Worm (Caenorhabditis elegans) whole organism, young adult: ENCODE measurements around the gene marb-1.

Experiments
- B0336.3 ChIP-seq: fragments of 200-800 bp; sonication (Bioruptor generic); IDR thresholded peaks from 2 replicates; pipeline ENCODE4 v1.3.6; 2022; ENCODE audit warnings: missing genetic modification characterization, missing compliant biosample characterization
- C17E4.6 ChIP-seq: fragments of 200-800 bp; sonication (Bioruptor generic); IDR thresholded peaks from 2 replicates; pipeline ENCODE4 v1.3.6; 2022; ENCODE audit warnings: missing genetic modification reagents, missing genetic modification characterization, missing compliant biosample characterization
- D2030.7 ChIP-seq: fragments of 200-800 bp; sonication (Bioruptor generic); IDR thresholded peaks from 2 replicates; pipeline ENCODE4 v1.3.6; 2022; ENCODE audit warnings: missing genetic modification reagents, missing genetic modification characterization, missing compliant biosample characterization
- F37B4.10 ChIP-seq: fragments of 200-800 bp; sonication (Bioruptor generic); IDR thresholded peaks from 2 replicates; pipeline ENCODE4 v1.3.6; 2022; ENCODE audit warnings: missing genetic modification characterization, missing compliant biosample characterization
- Y56A3A.18 ChIP-seq: fragments of 200-800 bp; sonication (Bioruptor generic); IDR thresholded peaks from 2 replicates; pipeline ENCODE4 v1.3.6; 2022; ENCODE audit warnings: missing genetic modification reagents, missing genetic modification characterization, missing compliant biosample characterization
- Y95B8A.8 ChIP-seq: fragments of 200-800 bp; sonication (Bioruptor generic); IDR thresholded peaks from 2 replicates; pipeline ENCODE4 v1.3.6; 2022; ENCODE audit warnings: missing genetic modification reagents, missing genetic modification characterization, missing compliant biosample characterization
- ZK185.1 ChIP-seq: sonication (generic microtip); optimal IDR thresholded peaks from 2 replicates; lab custom pipeline; 2016; ENCODE audit warnings: mild to moderate bottlenecking, missing genetic modification characterization, missing compliant biosample characterization; ENCODE audit not compliant: poor library complexity, severe bottlenecking
- aptf-3 ChIP-seq: fragments of 200-800 bp; sonication (Bioruptor generic); IDR thresholded peaks from 2 replicates; pipeline ENCODE4 v1.3.6; 2022; ENCODE audit warnings: missing genetic modification characterization, missing compliant biosample characterization
- atf-7 ChIP-seq: sonication (generic microtip); optimal IDR thresholded peaks from 2 replicates; lab custom pipeline; 2017; ENCODE audit warnings: mild to moderate bottlenecking, missing genetic modification characterization, missing compliant biosample characterization
- attf-3 ChIP-seq: fragments of 200-800 bp; sonication (Bioruptor generic); conservative IDR thresholded peaks from 2 replicates; pipeline ENCODE4 v1.3.6; 2022; ENCODE audit warnings: missing genetic modification reagents, missing genetic modification characterization, missing compliant biosample characterization
- bed-1 ChIP-seq: fragments of 200-800 bp; sonication (Bioruptor generic); IDR thresholded peaks from 2 replicates; pipeline ENCODE4 v1.3.6; 2022; ENCODE audit warnings: missing genetic modification reagents, missing genetic modification characterization, missing compliant biosample characterization
- cebp-1 ChIP-seq, 2 experiments: fragments of 200-800 bp in 1 of 2; sonication (Bioruptor generic) in 1 of 2; sonication (generic microtip) in 1 of 2; IDR thresholded peaks in 1 of 2; optimal IDR thresholded peaks in 1 of 2; 2 replicates each; pipeline versions ENCODE4 v1.3.6 to Lab custom; 2017 to 2022; ENCODE audit warnings: missing compliant biosample characterization in 2 of 2, missing genetic modification characterization in 2 of 2, mild to moderate bottlenecking in 1 of 2, missing genetic modification reagents in 1 of 2, moderate library complexity in 1 of 2
- cebp-2 ChIP-seq: fragments of 200-800 bp; sonication (Bioruptor generic); IDR thresholded peaks from 2 replicates; pipeline ENCODE4 v1.3.6; 2022; ENCODE audit warnings: missing genetic modification characterization, missing compliant biosample characterization
- ceh-40 ChIP-seq: fragments of 200-800 bp; sonication (Bioruptor generic); IDR thresholded peaks from 2 replicates; pipeline ENCODE4 v1.3.6; 2022; ENCODE audit warnings: missing genetic modification characterization, missing compliant biosample characterization
- ceh-58 ChIP-seq: fragments of 200-800 bp; sonication (Bioruptor generic); IDR thresholded peaks from 2 replicates; pipeline ENCODE4 v1.3.6; 2022; ENCODE audit warnings: missing genetic modification characterization, missing compliant biosample characterization
- ceh-79 ChIP-seq: sonication (generic microtip); optimal IDR thresholded peaks from 2 replicates; lab custom pipeline; 2017; ENCODE audit warnings: mild to moderate bottlenecking, missing genetic modification characterization, missing compliant biosample characterization
- dox-1 ChIP-seq: fragments of 200-800 bp; sonication (Bioruptor generic); IDR thresholded peaks from 2 replicates; pipeline ENCODE4 v1.3.6; 2022; ENCODE audit warnings: missing genetic modification reagents, missing genetic modification characterization, missing compliant biosample characterization
- egl-44 ChIP-seq: fragments of 200-800 bp; sonication (Bioruptor generic); IDR thresholded peaks from 2 replicates; pipeline ENCODE4 v1.3.6; 2022; ENCODE audit warnings: missing genetic modification reagents, missing genetic modification characterization, missing compliant biosample characterization
- ekl-4 ChIP-seq: fragments of 200-800 bp; sonication (Bioruptor generic); IDR thresholded peaks from 2 replicates; pipeline ENCODE4 v1.3.6; 2022; ENCODE audit warnings: missing genetic modification reagents, missing genetic modification characterization, missing compliant biosample characterization
- ets-4 ChIP-seq: fragments of 200-800 bp; sonication (Bioruptor generic); optimal IDR thresholded peaks from 2 replicates; lab custom pipeline; 2018; ENCODE audit warnings: mild to moderate bottlenecking, missing genetic modification characterization, missing compliant biosample characterization
- let-607 ChIP-seq, 2 experiments: fragments of 200-800 bp in 1 of 2; sonication (Bioruptor generic) in 1 of 2; sonication (generic microtip) in 1 of 2; optimal IDR thresholded peaks; 2 replicates each; lab custom pipeline; 2016 to 2018; ENCODE audit warnings: mild to moderate bottlenecking in 2 of 2, missing compliant biosample characterization in 2 of 2, missing genetic modification characterization in 2 of 2, moderate library complexity in 2 of 2, missing genotype in 1 of 2
- lin-35 ChIP-seq, 3 experiments: fragments of 150-350 bp in 2 of 3; sonication (generic microtip) in 1 of 3; optimal IDR thresholded peaks; 2 replicates each; lab custom pipeline; 2014 to 2018; ENCODE audit warnings: missing biosample characterization in 3 of 3, missing genetic modification characterization in 3 of 3, missing genetic modification reagents in 3 of 3
- lir-1 ChIP-seq: fragments of 200-800 bp; sonication (Bioruptor generic); conservative IDR thresholded peaks from 2 replicates; pipeline ENCODE4 v1.3.6; 2022; ENCODE audit warnings: missing genetic modification reagents, missing genetic modification characterization, missing compliant biosample characterization
- madf-8 ChIP-seq: fragments of 200-800 bp; sonication (Bioruptor generic); conservative IDR thresholded peaks from 2 replicates; pipeline ENCODE4 v1.3.6; 2022; ENCODE audit warnings: missing genetic modification reagents, missing genetic modification characterization, missing compliant biosample characterization
- nfyb-1 ChIP-seq: fragments of 200-800 bp; sonication (Bioruptor generic); IDR thresholded peaks from 2 replicates; pipeline ENCODE4 v1.3.6; 2022; ENCODE audit warnings: missing genetic modification reagents, missing genetic modification characterization, missing compliant biosample characterization
- nhr-120 ChIP-seq: fragments of 200-800 bp; sonication (Bioruptor generic); IDR thresholded peaks from 2 replicates; pipeline ENCODE4 v1.3.6; 2022; ENCODE audit warnings: missing genetic modification characterization, missing compliant biosample characterization
- nhr-80 ChIP-seq: sonication (generic microtip); optimal IDR thresholded peaks from 2 replicates; lab custom pipeline; 2016; ENCODE audit warnings: missing genetic modification characterization, missing compliant biosample characterization
- nhr-90 ChIP-seq: sonication (generic microtip); optimal IDR thresholded peaks from 2 replicates; lab custom pipeline; 2016; ENCODE audit warnings: missing genotype, mild to moderate bottlenecking, missing genetic modification characterization, missing compliant biosample characterization
- repo-1 ChIP-seq: sonication (generic microtip); optimal IDR thresholded peaks from 2 replicates; lab custom pipeline; 2017; ENCODE audit warnings: mild to moderate bottlenecking, missing genetic modification characterization, missing compliant biosample characterization
- sea-2 ChIP-seq: fragments of 200-800 bp; sonication (Bioruptor generic); IDR thresholded peaks from 2 replicates; pipeline ENCODE4 v1.3.6; 2022; ENCODE audit warnings: missing genetic modification characterization, missing compliant biosample characterization
- snpc-1.3 ChIP-seq: sonication (generic microtip); optimal IDR thresholded peaks from 2 replicates; lab custom pipeline; 2017; ENCODE audit warnings: missing genetic modification characterization, mild to moderate bottlenecking, missing compliant biosample characterization, antibody characterized with exemption, moderate library complexity, missing genotype, missing genetic modification reagents; ENCODE audit not compliant: insufficient read depth
- sptf-2 ChIP-seq: fragments of 200-800 bp; sonication (Bioruptor generic); optimal IDR thresholded peaks from 2 replicates; lab custom pipeline; 2018; ENCODE audit warnings: mild to moderate bottlenecking, missing genetic modification characterization, missing compliant biosample characterization
- tbp1 ChIP-seq: fragments of 200-800 bp; sonication (Bioruptor generic); optimal IDR thresholded peaks from 2 replicates; lab custom pipeline; 2018; ENCODE audit warnings: mild to moderate bottlenecking, missing genetic modification characterization, missing compliant biosample characterization
- tbx-9 ChIP-seq: sonication (generic microtip); optimal IDR thresholded peaks from 2 replicates; lab custom pipeline; 2016; ENCODE audit warnings: borderline replicate concordance, missing genetic modification characterization, inconsistent platforms, missing compliant biosample characterization
- xnd-1 ChIP-seq: sonication (generic microtip); optimal IDR thresholded peaks from 2 replicates; lab custom pipeline; 2016; ENCODE audit warnings: missing genotype, missing genetic modification reagents, missing genetic modification characterization, missing compliant biosample characterization
- zfh-2 ChIP-seq: fragments of 200-800 bp; sonication (Bioruptor generic); conservative IDR thresholded peaks from 2 replicates; pipeline ENCODE4 v1.3.6; 2022; ENCODE audit warnings: missing genetic modification reagents, missing genetic modification characterization, missing compliant biosample characterization

The marb-1 gene

DNA sequence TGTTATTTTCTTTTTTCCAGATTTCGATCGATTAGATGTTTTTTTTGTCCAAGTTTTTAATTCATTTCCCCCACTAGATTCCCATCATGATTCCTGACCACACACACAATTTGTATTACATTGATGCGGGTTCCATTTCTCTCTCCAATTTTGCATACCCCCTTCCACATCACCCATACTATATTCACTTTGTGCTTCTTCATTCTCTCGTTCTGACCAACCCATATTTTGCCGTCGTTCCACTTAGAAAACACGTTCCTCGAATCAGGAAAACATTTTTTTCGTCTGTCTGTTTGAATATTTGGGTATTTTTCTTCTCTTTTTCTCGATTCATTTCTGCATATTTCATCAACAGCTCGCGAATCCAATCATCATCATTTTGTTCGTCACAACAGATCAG is 1.4 kb downstream of the marb-1 start:
- TF ChIP-seq zfh-2 (GFP tag; lab: Robert Waterston, UW) = 0 out of 2 replicates have a peak, but pooled peaks have one; percentile 2
- no peak for TF ChIP-seq snpc-1.3 (tag; lab: Kevin White, UChicago)

DNA sequence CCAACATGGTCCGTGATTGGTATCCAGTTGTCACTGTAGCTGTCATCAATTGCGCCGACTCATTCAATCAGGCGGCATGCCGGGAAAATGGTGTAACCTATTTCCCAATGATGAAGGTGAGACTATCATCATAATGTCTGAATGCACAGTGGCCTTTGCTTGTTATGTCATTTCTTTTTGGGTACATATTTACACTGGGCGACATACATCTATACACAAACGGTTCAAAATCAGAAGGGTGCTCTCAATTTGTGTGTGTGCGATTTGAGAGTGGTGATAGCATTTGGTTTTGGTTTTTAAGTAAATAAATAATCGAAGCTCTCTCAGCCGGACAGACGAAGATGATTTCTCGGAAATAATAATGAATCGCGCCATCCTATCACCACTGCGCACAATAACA is 4.8 kb downstream of the marb-1 start:
- TF ChIP-seq ekl-4 (no peak), repo-1 (no peak), sea-2 (no peak), nhr-120 (no peak), cebp-2 (0 out of 2 replicates have a peak, but pooled peaks have one; percentile 72), aptf-3 (GFP tag; lab: Robert Waterston, UW) (no peak)

DNA sequence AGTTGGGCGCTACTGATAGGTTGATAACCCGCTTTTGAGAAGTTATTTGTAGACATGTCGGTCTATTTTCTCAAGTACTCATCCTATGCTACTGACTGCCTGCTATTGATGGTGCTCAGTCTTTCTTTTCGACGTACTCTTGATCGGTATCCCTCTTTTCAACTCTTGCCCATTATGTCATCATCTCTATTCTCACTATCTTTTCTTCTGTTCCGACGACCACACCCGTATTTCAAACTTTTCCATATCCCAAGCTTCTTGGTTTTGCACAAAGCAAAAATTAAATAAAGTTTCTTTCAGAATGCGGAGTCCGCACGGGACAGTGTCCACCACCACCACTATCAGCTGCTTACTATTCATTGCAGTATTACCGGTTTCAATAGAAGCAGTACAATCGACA is 5.9 kb downstream of the marb-1 start, which contains the start of gene F35G2.1:
TSS of gene F35G2.1 (plus strand) at position 301 of the 400 bp plus-strand sequence.
- TF ChIP-seq attf-3 = 0 out of 2 replicates have a peak, but pooled peaks have one; percentile 8
- no peak for TF ChIP-seq lin-35 (GFP tag; optimal IDR thresholded peaks at IDR 0.05; lab: Kevin White, UChicago)
- no peak for TF ChIP-seq sptf-2 (GFP tag; lab: Kevin White, UChicago)
- no peak for TF ChIP-seq ceh-58
- TF ChIP-seq Y95B8A.8 (GFP tag; lab: Robert Waterston, UW) = no peak
- no peak for TF ChIP-seq madf-8
- no peak for TF ChIP-seq tbx-9 (tag; lab: Kevin White, UChicago)
- TF ChIP-seq, all 124 proteins: peak for 1

DNA sequence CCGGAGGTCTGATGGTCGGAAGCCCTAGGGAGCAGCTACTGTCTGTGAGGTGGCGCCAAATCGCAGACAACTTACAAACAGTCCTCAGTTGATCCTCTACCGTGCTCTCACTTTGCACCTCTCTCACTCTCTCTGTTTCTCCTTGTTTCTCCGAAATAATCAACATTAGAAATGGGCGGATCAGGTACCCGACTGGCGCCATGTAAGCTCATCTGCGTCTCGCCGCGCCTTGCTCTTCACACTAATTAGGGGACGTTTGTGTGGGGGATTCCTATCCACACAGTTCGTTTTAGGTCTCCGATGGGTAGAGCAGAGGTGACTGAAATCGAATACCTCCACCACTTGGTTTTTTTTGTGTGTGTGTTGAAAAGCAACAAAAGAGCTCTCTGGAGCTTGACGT is 6.8 kb downstream of the marb-1 start:
- TF ChIP-seq ceh-79 (tag; lab: Kevin White, UChicago) (no peak), bed-1 (GFP tag; lab: Robert Waterston, UW) (0 out of 2 replicates have a peak, but pooled peaks have one; percentile 66), Y56A3A.18 (GFP tag; lab: Robert Waterston, UW) (peak; percentile 26; the same call in 1 of the 2 replicates), cebp-2 (peak; percentile 73; the same call in 1 of the 2 replicates), C17E4.6 (GFP tag; lab: Robert Waterston, UW) (no peak), nfyb-1 (0 out of 2 replicates have a peak, but pooled peaks have one; percentile 9)
- TF ChIP-seq, all 124 proteins: peak for 4

DNA sequence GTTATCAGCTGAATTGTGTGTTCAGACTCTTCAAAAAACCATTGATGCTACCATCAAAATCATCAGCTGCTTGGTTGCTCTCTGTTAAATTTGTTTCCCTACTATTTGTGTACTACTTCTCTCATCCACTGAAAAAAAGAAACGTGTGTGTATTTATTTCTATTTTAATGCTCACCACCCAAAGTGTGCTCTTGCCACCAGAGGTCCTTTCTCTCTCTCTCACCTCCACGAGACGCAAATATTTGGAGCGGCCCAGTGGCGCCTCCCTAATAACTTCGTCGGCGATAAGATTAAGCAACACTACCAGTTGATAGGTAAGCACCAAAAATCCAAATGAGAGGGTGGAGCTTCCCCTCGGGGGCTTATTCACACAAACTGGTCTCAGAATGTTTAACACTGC is 8.0 kb downstream of the marb-1 start:
- TF ChIP-seq F37B4.10 (GFP tag; lab: Robert Waterston, UW) (no peak), zfh-2 (GFP tag; lab: Robert Waterston, UW) (0 out of 2 replicates have a peak, but pooled peaks have one; percentile 26), ceh-58 (no peak), Y95B8A.8 (GFP tag; lab: Robert Waterston, UW) (no peak), egl-44 (GFP tag; lab: Robert Waterston, UW) (peak; percentile 21; the same call in 1 of the 2 replicates)

DNA sequence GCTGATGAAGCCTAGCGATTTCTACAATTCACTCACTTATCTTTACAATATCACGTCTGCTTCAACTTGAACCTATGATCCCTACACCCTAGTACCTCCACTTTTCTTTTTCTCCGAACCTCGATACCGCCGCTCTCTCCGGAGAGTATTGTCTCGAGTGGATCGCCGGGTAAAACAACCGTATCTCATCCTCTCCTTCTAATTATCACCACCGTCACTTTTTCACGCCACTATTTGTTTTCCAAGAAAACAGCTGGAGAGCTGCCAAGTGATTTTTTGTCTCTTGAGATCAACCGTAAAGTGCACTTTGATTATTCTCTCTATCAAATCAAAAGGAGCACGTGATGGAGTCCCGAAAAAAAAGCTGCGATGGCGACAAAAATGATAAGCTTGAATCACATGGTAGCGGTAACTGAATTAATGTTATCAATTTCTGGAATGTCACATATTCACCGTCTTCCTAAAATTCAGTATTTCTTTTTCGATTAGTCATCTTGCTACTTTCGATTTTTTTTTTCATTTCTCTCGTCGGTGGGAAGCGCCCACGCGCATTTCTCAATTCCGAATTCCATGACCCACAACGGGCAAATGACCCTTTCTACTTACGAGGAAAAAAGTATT is 9.2 kb downstream of the marb-1 start:
- no peak for TF ChIP-seq D2030.7 (GFP tag; lab: Robert Waterston, UW)
- peak; percentile 64 for TF ChIP-seq B0336.3 (GFP tag; lab: Robert Waterston, UW)
- TF ChIP-seq aptf-3 (GFP tag; lab: Robert Waterston, UW) = no peak
- no peak for TF ChIP-seq xnd-1
- peak in 1 of 2 experiments; percentile 18 for TF ChIP-seq let-607 (tag; optimal IDR thresholded peaks at IDR 0.05; lab: Kevin White, UChicago)
- no peak for TF ChIP-seq F37B4.10 (GFP tag; lab: Robert Waterston, UW)
- TF ChIP-seq nhr-80 (tag; lab: Kevin White, UChicago) = peak; percentile 66
- TF ChIP-seq Y56A3A.18 (GFP tag; lab: Robert Waterston, UW) = no peak
- TF ChIP-seq ceh-58 = no peak
- TF ChIP-seq cebp-1 (GFP tag; IDR thresholded peaks at IDR 0.05; lab: Robert Waterston, UW) = no peak
- TF ChIP-seq cebp-1 (tag; optimal IDR thresholded peaks at IDR 0.05; lab: Kevin White, UChicago) = peak; percentile 43
- TF ChIP-seq nfyb-1 = 0 out of 2 replicates have a peak, but pooled peaks have one; percentile 30
- TF ChIP-seq bed-1 (GFP tag; lab: Robert Waterston, UW) = no peak
- TF ChIP-seq lir-1 (GFP tag; lab: Robert Waterston, UW) = no peak
- TF ChIP-seq dox-1 (GFP tag; lab: Robert Waterston, UW) = 0 out of 2 replicates have a peak, but pooled peaks have one; percentile 5
- TF ChIP-seq ekl-4 = no peak
- no peak for TF ChIP-seq tbp1 (GFP tag; lab: Kevin White, UChicago)
- TF ChIP-seq tbx-9 (tag; lab: Kevin White, UChicago) = no peak
- no peak for TF ChIP-seq ets-4 (GFP tag; lab: Kevin White, UChicago)
- peak; percentile 21 for TF ChIP-seq nhr-90 (tag; lab: Kevin White, UChicago)
- TF ChIP-seq ZK185.1 (tag; lab: Kevin White, UChicago) = no peak
- TF ChIP-seq atf-7 = peak; percentile 5
- no peak for TF ChIP-seq ceh-40 (GFP tag; lab: Robert Waterston, UW)
